Worm (Caenorhabditis elegans): ENCODE results near the gene chst-1.

The chst-1 gene

ce11 chrII:8057911-8058310 lies 48.9 kb downstream of the chst-1 start:
- TF ChIP-seq fkh-10 (GFP tag; optimal IDR thresholded peaks at IDR 0.05): no peak
- TF ChIP-seq unc-55 (GFP tag; optimal IDR thresholded peaks at IDR 0.05): no peak

Data from whole organism, late embryonic.